Fruit fly (Drosophila melanogaster): ENCODE results near the gene CG32726.

The CG32726 gene

DNA sequence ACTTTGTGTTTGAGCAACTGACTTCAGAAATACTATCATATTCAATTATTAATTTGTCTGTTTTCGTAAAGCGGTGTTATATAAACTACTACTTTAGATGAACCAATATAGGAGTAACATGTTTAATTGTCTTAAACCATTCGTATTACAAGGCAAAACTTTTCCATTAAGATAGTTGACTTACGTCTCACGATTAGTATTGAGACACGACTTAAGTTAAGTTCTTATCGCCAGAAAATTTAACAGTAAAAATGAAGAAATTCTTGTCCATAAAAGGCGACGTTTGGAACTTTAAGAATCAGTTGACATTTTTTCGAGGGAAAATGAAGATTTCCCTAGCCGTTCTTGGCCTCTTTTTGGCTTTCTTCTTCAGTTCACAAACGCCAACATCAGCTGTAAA, 12.0 kb downstream of the CG32726 start, which contains the start of gene CG42705:
Gene CG42705, plus strand, starts transcription at position 301 of the 400 bp plus-strand sequence.
- TF ChIP-seq CG17802 (tag; optimal IDR thresholded peaks at IDR 0.05) (no peak), exex (tag; optimal IDR thresholded peaks at IDR 0.05) (no peak), HmgD (GFP tag; optimal IDR thresholded peaks at IDR 0.05) (no peak), CG4730 (GFP tag; IDR thresholded peaks at IDR 0.05) (no peak), fd64A (GFP tag; optimal IDR thresholded peaks at IDR 0.05) (no peak), D19B (GFP tag; optimal IDR thresholded peaks at IDR 0.05) (no peak), CG10366 (GFP tag; IDR thresholded peaks at IDR 0.05) (no peak), CG3281 (GFP tag; optimal IDR thresholded peaks at IDR 0.05) (no peak), Tbp (GFP tag; optimal IDR thresholded peaks at IDR 0.05) (no peak), esg (GFP tag; conservative IDR thresholded peaks at IDR 0.05) (no peak), az2 (GFP tag; optimal IDR thresholded peaks at IDR 0.05) (no peak), Chrac-16 (GFP tag; optimal IDR thresholded peaks at IDR 0.05) (no peak), NfI (GFP tag; optimal IDR thresholded peaks at IDR 0.05) (no peak), pnt (GFP tag; optimal IDR thresholded peaks at IDR 0.05) (no peak), CG18011 (GFP tag; optimal IDR thresholded peaks at IDR 0.05) (no peak), Abd-B (GFP tag; optimal IDR thresholded peaks at IDR 0.05) (no peak), dan (GFP tag; IDR thresholded peaks at IDR 0.05) (no peak), CG34224 (GFP tag; IDR thresholded peaks at IDR 0.05; ENCODE audit: partially characterized antibody) (no peak)

DNA sequence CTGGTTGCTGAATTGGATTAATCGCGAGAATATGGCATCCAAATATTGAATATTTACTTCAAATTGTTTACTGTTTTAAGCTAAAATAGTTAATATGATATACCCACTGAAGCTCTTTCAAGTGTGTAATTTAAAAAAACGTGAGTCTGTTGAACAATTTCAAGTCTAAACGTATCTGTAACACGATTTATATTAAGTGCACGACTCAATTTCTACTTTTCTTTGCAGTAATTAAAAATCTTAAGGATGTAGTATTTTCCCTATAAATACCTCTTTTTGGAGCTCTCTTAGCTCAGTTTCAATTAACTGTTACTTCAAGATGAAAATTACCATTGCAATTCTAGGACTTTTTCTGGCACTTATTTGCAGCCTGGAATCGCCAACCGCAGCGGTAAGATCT, 13.2 kb downstream of the CG32726 start, which contains the start of gene CG42704:
Gene CG42704, plus strand, starts transcription at position 301 of the 400 bp plus-strand sequence.
- TF ChIP-seq CG10209 (GFP tag; optimal IDR thresholded peaks at IDR 0.05), result no peak
- TF ChIP-seq Ets65A (GFP tag), result no peak
- no peak for TF ChIP-seq Atf3 (GFP tag; optimal IDR thresholded peaks at IDR 0.05)
- no peak for TF ChIP-seq ems (GFP tag; optimal IDR thresholded peaks at IDR 0.05)
- no peak for TF ChIP-seq CG6175 (GFP tag; IDR thresholded peaks at IDR 0.05)
- TF ChIP-seq HHEX (GFP tag; optimal IDR thresholded peaks at IDR 0.05), result no peak
- no peak for TF ChIP-seq CG32532 (GFP tag; IDR thresholded peaks at IDR 0.05)

DNA sequence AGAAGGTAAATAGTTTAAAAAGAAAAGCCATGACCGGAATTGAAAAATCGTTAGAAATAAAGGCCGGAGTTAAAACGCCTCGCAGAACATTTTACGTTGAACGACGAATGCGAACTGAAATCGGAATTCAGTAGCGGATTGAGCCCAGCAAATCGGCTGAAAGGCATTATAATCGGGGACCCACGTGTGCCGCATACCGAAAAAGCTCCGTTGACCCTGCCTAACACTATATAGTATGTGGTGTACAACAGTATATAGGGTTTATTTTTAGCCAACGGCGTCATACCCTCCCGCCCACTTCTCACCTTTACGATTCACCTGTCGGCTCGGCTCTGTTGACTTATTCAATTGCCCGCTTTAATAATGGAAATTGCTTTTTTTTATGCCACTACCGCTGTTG, 13.7 kb downstream of the CG32726 start, which contains the start of gene CG42246:
Gene CG42246, minus strand, starts transcription at position 101 of the 400 bp plus-strand sequence.
- no peak for TF ChIP-seq CG9215 (GFP tag; IDR thresholded peaks at IDR 0.05)
- TF ChIP-seq tin (GFP tag; optimal IDR thresholded peaks at IDR 0.05), result no peak
- no peak for TF ChIP-seq ash1 (GFP tag; optimal IDR thresholded peaks at IDR 0.05)
- no peak for TF ChIP-seq CrebB (tag; optimal IDR thresholded peaks at IDR 0.05)
- no peak for TF ChIP-seq Atf-2 (GFP tag; optimal IDR thresholded peaks at IDR 0.05)

DNA sequence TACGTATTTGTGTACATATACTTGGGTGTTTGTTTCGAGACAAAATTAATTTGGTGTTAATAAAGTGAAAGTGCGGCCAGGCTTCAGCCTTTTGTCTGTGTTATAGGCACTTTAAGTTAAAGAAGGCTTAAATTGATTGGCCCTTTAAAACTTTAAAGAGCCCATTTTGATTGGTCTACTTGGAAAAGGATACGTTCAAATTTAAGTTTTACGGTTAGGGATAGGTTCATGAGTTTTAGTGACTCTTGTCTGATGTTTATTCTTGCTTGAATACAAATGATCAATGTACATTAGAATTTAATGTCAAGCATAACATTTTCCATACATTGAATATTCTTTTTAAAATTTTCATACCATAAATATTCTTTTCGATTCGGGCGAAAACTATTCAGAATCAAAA, 18.6 kb downstream of the CG32726 start, which contains the start of gene CG32727:
Gene CG32727, plus strand, starts transcription at position 301 of the 400 bp plus-strand sequence.
- TF ChIP-seq CG12942 (GFP tag; optimal IDR thresholded peaks at IDR 0.05) (no peak), Sin3A (optimal IDR thresholded peaks at IDR 0.05) (no peak), kah (GFP tag; optimal IDR thresholded peaks at IDR 0.05) (no peak), CG31224 (GFP tag; IDR thresholded peaks at IDR 0.05) (no peak), C15 (GFP tag; IDR thresholded peaks at IDR 0.05) (no peak), CG4424 (GFP tag; optimal IDR thresholded peaks at IDR 0.05) (no peak), slou (GFP tag; optimal IDR thresholded peaks at IDR 0.05) (no peak), CG17912 (GFP tag; optimal IDR thresholded peaks at IDR 0.05) (no peak), CG15601 (tag; optimal IDR thresholded peaks at IDR 0.05) (no peak)

Measured in whole organism, embryonic.